Fruit fly (Drosophila melanogaster): ENCODE data around the gene CG11162.

The CG11162 gene

DNA sequence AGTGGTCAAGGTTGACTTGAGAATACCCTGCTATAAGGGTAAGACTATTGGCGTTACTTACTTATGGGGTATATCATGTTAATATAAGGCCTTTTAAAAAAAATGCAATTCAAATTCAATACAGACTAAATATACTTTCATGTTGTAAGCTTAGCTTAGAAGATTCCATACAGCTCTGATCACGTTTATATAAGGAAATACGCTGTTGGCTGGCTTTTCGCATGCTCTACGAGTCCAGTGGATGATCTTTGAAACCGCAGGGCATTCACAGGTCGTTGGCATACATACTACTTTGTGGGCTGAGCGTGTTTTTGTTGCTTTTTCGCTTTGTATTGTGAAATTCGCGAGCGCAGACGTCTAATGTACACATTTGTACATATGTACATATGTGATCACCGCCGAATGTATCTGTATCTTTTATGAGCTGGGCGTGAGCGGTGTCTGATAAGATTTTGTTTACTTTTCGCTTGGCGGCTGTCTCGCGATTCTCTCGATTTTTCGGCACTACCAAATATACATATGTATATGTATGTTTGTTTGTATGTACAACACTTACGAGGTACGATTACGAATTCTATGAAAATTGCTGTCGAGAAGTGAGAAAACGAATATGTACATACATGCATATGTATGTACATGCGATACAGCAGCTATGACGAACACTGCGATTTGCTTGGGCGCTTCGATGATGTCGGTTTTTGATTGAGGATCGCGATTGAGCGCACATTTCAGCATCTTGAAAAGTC, 42.3 kb upstream of the CG11162 start (continued):
- TF ChIP-seq CG9215 (GFP tag; IDR thresholded peaks at IDR 0.05), result peak; percentile 52; the same call in 1 of the 2 replicates
- TF ChIP-seq CG8388 (GFP tag; optimal IDR thresholded peaks at IDR 0.05), result no peak
- peak; percentile 4 for TF ChIP-seq CG12744 (GFP tag; optimal IDR thresholded peaks at IDR 0.05)
- TF ChIP-seq chm (GFP tag; IDR thresholded peaks at IDR 0.05), result no peak
- peak; percentile 59; the same call in 1 of the 2 replicates for TF ChIP-seq Rfx (GFP tag; IDR thresholded peaks at IDR 0.05)
- no peak for TF ChIP-seq run (tag; optimal IDR thresholded peaks at IDR 0.05)
- no peak for TF ChIP-seq kah (GFP tag; optimal IDR thresholded peaks at IDR 0.05)
- TF ChIP-seq CG8290 (GFP tag; optimal IDR thresholded peaks at IDR 0.05), result no peak
- TF ChIP-seq CG8290 (tag; optimal IDR thresholded peaks at IDR 0.05), result peak in 1 of 2 experiments; percentile 30
- peak; percentile 70 for TF ChIP-seq CG18599 (GFP tag; optimal IDR thresholded peaks at IDR 0.05)
- TF ChIP-seq mam (GFP tag; optimal IDR thresholded peaks at IDR 0.05), result peak; percentile 60
- peak; percentile 94 for TF ChIP-seq CG15479 (GFP tag; optimal IDR thresholded peaks at IDR 0.05)
- 0 out of 3 replicates have a peak, but pooled peaks have one; percentile 15 for TF ChIP-seq CG7357 (GFP tag; IDR thresholded peaks at IDR 0.05)
- TF ChIP-seq oc (tag; optimal IDR thresholded peaks at IDR 0.05), result no peak
- peak; percentile 25 for TF ChIP-seq Atf3 (GFP tag; optimal IDR thresholded peaks at IDR 0.05)
- no peak for TF ChIP-seq tna (GFP tag; IDR thresholded peaks at IDR 0.05; ENCODE audit: partially characterized antibody)
- peak; percentile 63 for TF ChIP-seq CG13894 (tag; optimal IDR thresholded peaks at IDR 0.05)
- TF ChIP-seq twi (tag; optimal IDR thresholded peaks at IDR 0.05), result peak; percentile 1
- no peak for TF ChIP-seq E2f1 (GFP tag; IDR thresholded peaks at IDR 0.05)
- no peak for TF ChIP-seq sens-2 (GFP tag; IDR thresholded peaks at IDR 0.05)
- TF ChIP-seq HLHmδ (GFP tag; optimal IDR thresholded peaks at IDR 0.05), result no peak
- peak; percentile 69 for TF ChIP-seq CHES-1-like (GFP tag; optimal IDR thresholded peaks at IDR 0.05)
- no peak for TF ChIP-seq hth (optimal IDR thresholded peaks at IDR 0.05)
- no peak for TF ChIP-seq Nf-YA (GFP tag; IDR thresholded peaks at IDR 0.05)
- peak; percentile 35 for TF ChIP-seq CG6683 (GFP tag; optimal IDR thresholded peaks at IDR 0.05)
- peak; percentile 56; the same call in 2 of the 3 replicates for TF ChIP-seq dysf (GFP tag; IDR thresholded peaks at IDR 0.05)
- no peak for TF ChIP-seq ken (GFP tag; IDR thresholded peaks at IDR 0.05)
- TF ChIP-seq Taf1 (GFP tag; IDR thresholded peaks at IDR 0.05), result 0 out of 2 replicates have a peak, but pooled peaks have one; percentile 10
- no peak for TF ChIP-seq GATAe (GFP tag; conservative IDR thresholded peaks at IDR 0.05)
- no peak for TF ChIP-seq ase (GFP tag; IDR thresholded peaks at IDR 0.05)
- TF ChIP-seq CG11723 (GFP tag; optimal IDR thresholded peaks at IDR 0.05), result no peak
- TF ChIP-seq Side (GFP tag; optimal IDR thresholded peaks at IDR 0.05), result peak; percentile 45
- TF ChIP-seq ssp (GFP tag; IDR thresholded peaks at IDR 0.05), result no peak
- no peak for TF ChIP-seq sima (GFP tag; optimal IDR thresholded peaks at IDR 0.05)
- TF ChIP-seq pan (optimal IDR thresholded peaks at IDR 0.05), result no peak
- no peak for TF ChIP-seq pan (GFP tag; optimal IDR thresholded peaks at IDR 0.05 in 1 of 2, IDR thresholded peaks at IDR 0.05 in 1 of 2)
- peak; percentile 30; the same call in 1 of the 2 replicates for TF ChIP-seq lmd (GFP tag; IDR thresholded peaks at IDR 0.05)
- no peak for TF ChIP-seq CG6791 (GFP tag; IDR thresholded peaks at IDR 0.05; ENCODE audit: partially characterized antibody)
- no peak for TF ChIP-seq Blimp-1 (GFP tag; optimal IDR thresholded peaks at IDR 0.05)
- TF ChIP-seq ewg (GFP tag; optimal IDR thresholded peaks at IDR 0.05), result no peak
- peak; percentile 7 for TF ChIP-seq CG16863 (GFP tag; optimal IDR thresholded peaks at IDR 0.05)
- peak; percentile 38 for TF ChIP-seq Xrp1 (GFP tag; IDR thresholded peaks at IDR 0.05)
- TF ChIP-seq CG2875 (GFP tag; optimal IDR thresholded peaks at IDR 0.05), result peak; percentile 40
- TF ChIP-seq HLH4C (GFP tag; IDR thresholded peaks at IDR 0.05; ENCODE audit: partially characterized antibody), result no peak
- no peak for TF ChIP-seq CG8089 (GFP tag; optimal IDR thresholded peaks at IDR 0.05)
- no peak for TF ChIP-seq cwo (GFP tag; optimal IDR thresholded peaks at IDR 0.05)
- TF ChIP-seq Dref (GFP tag; IDR thresholded peaks at IDR 0.05), result no peak
- no peak for TF ChIP-seq nom (GFP tag; optimal IDR thresholded peaks at IDR 0.05)
- TF ChIP-seq yki (optimal IDR thresholded peaks at IDR 0.05), result no peak
- peak; percentile 46 for TF ChIP-seq CG15696 (tag; optimal IDR thresholded peaks at IDR 0.05)
